Fruit fly (Drosophila melanogaster): ENCODE data around the gene CG11626.

DNA sequence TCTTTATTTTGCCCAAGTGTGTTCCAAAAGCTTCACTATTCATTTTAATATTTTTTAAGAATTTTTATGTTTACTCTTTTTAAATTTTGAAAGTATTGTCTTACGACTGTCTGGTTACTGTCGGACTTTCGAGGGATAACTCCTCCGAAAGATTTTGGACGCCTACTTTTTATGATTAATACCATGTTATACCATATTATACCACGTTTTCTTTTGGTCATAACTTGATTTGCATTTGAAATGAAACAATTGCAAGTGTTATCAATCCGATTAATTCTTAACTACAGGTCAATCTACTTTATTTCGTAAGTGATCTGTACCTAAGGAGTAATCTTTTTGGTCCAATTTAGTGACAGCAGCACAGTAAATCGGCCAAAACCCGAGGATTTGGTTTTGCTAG lies 32.8 kb upstream of the CG11626 start, which contains the start of gene CG31404:
- TF ChIP-seq foxo (GFP tag; optimal IDR thresholded peaks at IDR 0.05) (no peak), tai (GFP tag; optimal IDR thresholded peaks at IDR 0.05) (no peak), Myc (optimal IDR thresholded peaks at IDR 0.05) (no peak), Vsx2 (GFP tag; optimal IDR thresholded peaks at IDR 0.05; ENCODE audit: partially characterized antibody) (no peak)
